Worm (Caenorhabditis elegans) whole organism, L3 larva: Measurements from ENCODE around the gene Y50D4A.4.

ENCODE experiments used
- R02D3.7 ChIP-seq: fragments of 150-350 bp; optimal IDR thresholded peaks from 2 replicates; lab custom pipeline; 2014; ENCODE audit warnings: missing biosample characterization, missing genetic modification characterization
- ZK546.5 ChIP-seq: sonication (generic microtip); optimal IDR thresholded peaks from 2 replicates; lab custom pipeline; 2017; ENCODE audit warnings: missing biosample characterization, missing genetic modification characterization
- aly-2 ChIP-seq: fragments of 150-350 bp; optimal IDR thresholded peaks from 2 replicates; lab custom pipeline; 2014; ENCODE audit warnings: missing biosample characterization, missing genetic modification characterization
- ama-1 ChIP-seq: fragments of 150-350 bp; optimal IDR thresholded peaks from 2 replicates; lab custom pipeline; 2018
- ceh-16 ChIP-seq: sonication (generic microtip); optimal IDR thresholded peaks from 2 replicates; lab custom pipeline; 2017; ENCODE audit warnings: missing biosample characterization, missing genetic modification characterization
- ceh-28 ChIP-seq: fragments of 150-350 bp; optimal IDR thresholded peaks from 2 replicates; lab custom pipeline; 2014; ENCODE audit warnings: missing biosample characterization, missing genetic modification reagents, missing genetic modification characterization
- ceh-82 ChIP-seq: fragments of 150-350 bp; optimal IDR thresholded peaks from 2 replicates; lab custom pipeline; 2014; ENCODE audit warnings: missing biosample characterization, missing genetic modification characterization
- daf-12 ChIP-seq: fragments of 150-350 bp; optimal IDR thresholded peaks from 2 replicates; lab custom pipeline; 2014; ENCODE audit warnings: missing biosample characterization, missing genetic modification reagents, missing genetic modification characterization
- egl-5 ChIP-seq: fragments of 150-350 bp; optimal IDR thresholded peaks from 2 replicates; lab custom pipeline; 2017; ENCODE audit warnings: missing biosample characterization, missing genetic modification reagents, missing genetic modification characterization, inconsistent platforms
- elt-1 ChIP-seq: fragments of 150-350 bp; optimal IDR thresholded peaks from 2 replicates; lab custom pipeline; 2014; ENCODE audit warnings: missing biosample characterization, missing genetic modification characterization
- elt-2 ChIP-seq: sonication (generic microtip); optimal IDR thresholded peaks from 2 replicates; lab custom pipeline; 2016; ENCODE audit warnings: missing genetic modification reagents, mild to moderate bottlenecking, missing genetic modification characterization, missing compliant biosample characterization
- elt-3 ChIP-seq, 3 experiments: fragments of 150-350 bp in 1 of 3; sonication (generic microtip) in 2 of 3; optimal IDR thresholded peaks; 2 replicates in 2 of 3; 4 replicates in 1 of 3; lab custom pipeline; 2014 to 2017; ENCODE audit warnings: missing biosample characterization in 3 of 3, missing genetic modification characterization in 3 of 3
- eor-1 ChIP-seq, 2 experiments: fragments of 150-350 bp; optimal IDR thresholded peaks; 2 replicates each; lab custom pipeline; 2014 to 2018; ENCODE audit warnings: missing biosample characterization in 2 of 2, missing genetic modification characterization in 2 of 2
- fkh-2 ChIP-seq: fragments of 150-350 bp; optimal IDR thresholded peaks from 2 replicates; lab custom pipeline; 2014; ENCODE audit warnings: missing biosample characterization, missing genetic modification reagents, missing genetic modification characterization
- fos-1 ChIP-seq: fragments of 150-350 bp; optimal IDR thresholded peaks from 2 replicates; lab custom pipeline; 2014; ENCODE audit warnings: missing biosample characterization, missing genetic modification characterization
- hmg-11 ChIP-seq: sonication (generic microtip); optimal IDR thresholded peaks from 2 replicates; lab custom pipeline; 2016; ENCODE audit warnings: missing genetic modification characterization, missing compliant biosample characterization
- jun-1 ChIP-seq: fragments of 150-350 bp; optimal IDR thresholded peaks from 2 replicates; lab custom pipeline; 2014; ENCODE audit warnings: missing biosample characterization, missing genetic modification reagents, missing genetic modification characterization
- lin-15B ChIP-seq: fragments of 150-350 bp; optimal IDR thresholded peaks from 2 replicates; lab custom pipeline; 2014; ENCODE audit warnings: missing biosample characterization, missing genetic modification characterization
- lin-39 ChIP-seq: fragments of 150-350 bp; optimal IDR thresholded peaks from 2 replicates; lab custom pipeline; 2018; ENCODE audit warnings: missing biosample characterization, missing genetic modification reagents, missing genetic modification characterization
- lsy-12 ChIP-seq: sonication (generic microtip); optimal IDR thresholded peaks from 2 replicates; lab custom pipeline; 2016; ENCODE audit warnings: mild to moderate bottlenecking, missing genetic modification characterization, missing compliant biosample characterization
- mml-1 ChIP-seq: fragments of 150-350 bp; sonication (generic microtip); optimal IDR thresholded peaks from 3 replicates; lab custom pipeline; 2014; ENCODE audit warnings: missing biosample characterization, missing genetic modification characterization
- nfya-1 ChIP-seq: sonication (generic microtip); optimal IDR thresholded peaks from 2 replicates; lab custom pipeline; 2017; ENCODE audit warnings: missing genetic modification characterization, mild to moderate bottlenecking, missing compliant biosample characterization, antibody characterized with exemption, moderate library complexity; ENCODE audit not compliant: insufficient read depth
- nhr-11 ChIP-seq: fragments of 150-350 bp; optimal IDR thresholded peaks from 2 replicates; lab custom pipeline; 2014; ENCODE audit warnings: missing biosample characterization, missing genetic modification characterization
- nhr-23 ChIP-seq: fragments of 150-350 bp; optimal IDR thresholded peaks from 2 replicates; lab custom pipeline; 2014; ENCODE audit warnings: missing biosample characterization, missing genetic modification reagents, missing genetic modification characterization
- nhr-237 ChIP-seq: fragments of 150-350 bp; optimal IDR thresholded peaks from 2 replicates; lab custom pipeline; 2014; ENCODE audit warnings: missing biosample characterization, missing genetic modification characterization
- nhr-25 ChIP-seq: sonication (generic microtip); optimal IDR thresholded peaks from 2 replicates; lab custom pipeline; 2017; ENCODE audit warnings: missing biosample characterization, missing genetic modification characterization
- nhr-28 ChIP-seq: fragments of 150-350 bp; optimal IDR thresholded peaks from 2 replicates; lab custom pipeline; 2014; ENCODE audit warnings: missing biosample characterization, missing genetic modification characterization
- nhr-67 ChIP-seq: fragments of 150-350 bp; optimal IDR thresholded peaks from 2 replicates; lab custom pipeline; 2014; ENCODE audit warnings: missing biosample characterization, missing genetic modification characterization
- nhr-76 ChIP-seq: fragments of 150-350 bp; sonication (generic microtip); optimal IDR thresholded peaks from 5 replicates; lab custom pipeline; 2014; ENCODE audit warnings: missing biosample characterization, missing genetic modification characterization
- nhr-77 ChIP-seq: fragments of 150-350 bp; optimal IDR thresholded peaks from 2 replicates; lab custom pipeline; 2014; ENCODE audit warnings: missing biosample characterization, missing genetic modification characterization
- pha-4 ChIP-seq: fragments of 150-350 bp; optimal IDR thresholded peaks from 2 replicates; lab custom pipeline; 2014; ENCODE audit warnings: missing biosample characterization, missing genetic modification reagents, missing genetic modification characterization
- sea-2 ChIP-seq: fragments of 150-350 bp; sonication (generic microtip); optimal IDR thresholded peaks from 4 replicates; lab custom pipeline; 2014; ENCODE audit warnings: missing biosample characterization, missing genetic modification reagents, missing genetic modification characterization
- skn-1 ChIP-seq: fragments of 150-350 bp; optimal IDR thresholded peaks from 2 replicates; lab custom pipeline; 2014; ENCODE audit warnings: missing biosample characterization, missing genetic modification characterization
- snpc-4 ChIP-seq: fragments of 150-350 bp; optimal IDR thresholded peaks from 2 replicates; lab custom pipeline; 2014; ENCODE audit warnings: missing biosample characterization, missing genetic modification characterization
- tbx-2 ChIP-seq: sonication (generic microtip); optimal IDR thresholded peaks from 2 replicates; lab custom pipeline; 2016; ENCODE audit warnings: mild to moderate bottlenecking, missing genetic modification characterization, missing compliant biosample characterization
- zag-1 ChIP-seq: fragments of 150-350 bp; optimal IDR thresholded peaks from 2 replicates; lab custom pipeline; 2014; ENCODE audit warnings: missing biosample characterization, missing genetic modification characterization
- ztf-11 ChIP-seq: fragments of 150-350 bp; optimal IDR thresholded peaks from 2 replicates; lab custom pipeline; 2014; ENCODE audit warnings: missing biosample characterization, missing genetic modification characterization
- ztf-4 ChIP-seq: fragments of 150-350 bp; optimal IDR thresholded peaks from 2 replicates; lab custom pipeline; 2014; ENCODE audit warnings: missing biosample characterization, missing genetic modification characterization

The Y50D4A.4 gene

ce11 chrV:1195995-1196394 is at the start of gene Y50D4A.4, which contains the start of gene wrb-1:
Y50D4A.4 (minus strand) TSS chrV:1196127.
wrb-1 (plus strand) TSS chrV:1196072.
- peak; percentile 87 for TF ChIP-seq pha-4 (tag; lab: Kevin White, UChicago)
- no peak for TF ChIP-seq fos-1
- TF ChIP-seq snpc-4 (tag; lab: Kevin White, UChicago): peak; percentile 71
- TF ChIP-seq jun-1 (tag; lab: Kevin White, UChicago): no peak
- TF ChIP-seq hmg-11 (tag; lab: Kevin White, UChicago): peak; percentile 50
- no peak for TF ChIP-seq nhr-237 (tag; lab: Kevin White, UChicago)
- peak in 1 of 2 experiments; percentile 60 for TF ChIP-seq eor-1 (tag; optimal IDR thresholded peaks at IDR 0.05; lab: Kevin White, UChicago)
- peak; percentile 66 for TF ChIP-seq R02D3.7
- TF ChIP-seq ZK546.5 (tag; lab: Kevin White, UChicago): no peak
- TF ChIP-seq nhr-23: peak; percentile 83
- no peak for TF ChIP-seq elt-3 (tag; optimal IDR thresholded peaks at IDR 0.05; lab: Kevin White, UChicago)
- TF ChIP-seq nhr-76 (tag; lab: Kevin White, UChicago): no peak
- peak; percentile 76 for TF ChIP-seq lin-15B (tag; lab: Kevin White, UChicago)
- peak; percentile 16 for TF ChIP-seq elt-2 (tag; lab: Kevin White, UChicago)
- no peak for TF ChIP-seq ceh-82 (tag; lab: Kevin White, UChicago)
- TF ChIP-seq egl-5 (tag; lab: Kevin White, UChicago): peak; percentile 22
- no peak for TF ChIP-seq tbx-2 (tag; lab: Kevin White, UChicago)
- peak; percentile 56 for TF ChIP-seq nfya-1 (tag; lab: Kevin White, UChicago)

ce11 chrV:1244021-1244708 is 48.2 kb upstream of the Y50D4A.4 start:
- TF ChIP-seq ceh-28 (tag; lab: Kevin White, UChicago) (no peak), daf-12 (tag; lab: Kevin White, UChicago) (no peak), hmg-11 (tag; lab: Kevin White, UChicago) (no peak), aly-2 (tag; lab: Kevin White, UChicago) (no peak), ZK546.5 (tag; lab: Kevin White, UChicago) (no peak), nhr-25 (tag; lab: Kevin White, UChicago) (no peak), lin-39 (tag; lab: Kevin White, UChicago) (no peak), elt-1 (tag; lab: Kevin White, UChicago) (no peak), elt-2 (tag; lab: Kevin White, UChicago) (no peak), ztf-11 (tag; lab: Kevin White, UChicago) (no peak), nhr-28 (tag; lab: Kevin White, UChicago) (no peak), snpc-4 (tag; lab: Kevin White, UChicago) (no peak), R02D3.7 (no peak), nhr-67 (tag; lab: Kevin White, UChicago) (no peak), nhr-11 (tag; lab: Kevin White, UChicago) (no peak), mml-1 (no peak), elt-3 (tag; optimal IDR thresholded peaks at IDR 0.05; lab: Kevin White, UChicago) (no peak), lsy-12 (tag; lab: Kevin White, UChicago) (no peak), fkh-2 (tag; lab: Kevin White, UChicago) (no peak)

ce11 chrV:1243011-1243410 is 47.1 kb upstream of the Y50D4A.4 start:
- TF ChIP-seq hmg-11 (tag; lab: Kevin White, UChicago) (no peak), snpc-4 (tag; lab: Kevin White, UChicago) (no peak), eor-1 (tag; optimal IDR thresholded peaks at IDR 0.05; lab: Kevin White, UChicago) (no peak), ztf-4 (tag; lab: Kevin White, UChicago) (no peak), ceh-16 (tag; lab: Kevin White, UChicago) (no peak), zag-1 (tag; lab: Kevin White, UChicago) (no peak), elt-3 (tag; optimal IDR thresholded peaks at IDR 0.05; lab: Kevin White, UChicago) (no peak), mml-1 (no peak), ama-1 (lab: Kevin White, UChicago) (no peak), nhr-77 (tag; lab: Kevin White, UChicago) (no peak), skn-1 (tag; lab: Kevin White, UChicago) (no peak), sea-2 (GFP tag; lab: Kevin White, UChicago) (no peak)
